Worm (Caenorhabditis elegans) whole organism, L1 larva: ENCODE results near the gene spe-43.

Experiments
- elt-2 ChIP-seq: sonication (generic microtip); optimal IDR thresholded peaks from 2 replicates; lab custom pipeline; 2016; ENCODE audit warnings: missing genetic modification characterization, mild to moderate bottlenecking, inconsistent platforms, missing compliant biosample characterization, missing genetic modification reagents
- mep-1 ChIP-seq: fragments of 150-350 bp; optimal IDR thresholded peaks from 2 replicates; lab custom pipeline; 2014; ENCODE audit warnings: missing biosample characterization, missing genetic modification characterization
- nhr-12 ChIP-seq: sonication (generic microtip); optimal IDR thresholded peaks from 2 replicates; lab custom pipeline; 2017; ENCODE audit warnings: missing biosample characterization, missing genetic modification characterization
- nhr-84 ChIP-seq: sonication (generic microtip); optimal IDR thresholded peaks from 2 replicates; lab custom pipeline; 2017; ENCODE audit warnings: missing biosample characterization, missing genetic modification characterization
- snu-23 ChIP-seq: sonication (generic microtip); optimal IDR thresholded peaks from 2 replicates; lab custom pipeline; 2016; ENCODE audit warnings: missing genetic modification characterization, missing compliant biosample characterization
- ztf-11 ChIP-seq, 2 experiments: sonication (generic microtip); optimal IDR thresholded peaks; 2 replicates each; lab custom pipeline; 2016 to 2017; ENCODE audit warnings: missing genetic modification characterization in 2 of 2, missing biosample characterization in 1 of 2, missing compliant biosample characterization in 1 of 2

DNA sequence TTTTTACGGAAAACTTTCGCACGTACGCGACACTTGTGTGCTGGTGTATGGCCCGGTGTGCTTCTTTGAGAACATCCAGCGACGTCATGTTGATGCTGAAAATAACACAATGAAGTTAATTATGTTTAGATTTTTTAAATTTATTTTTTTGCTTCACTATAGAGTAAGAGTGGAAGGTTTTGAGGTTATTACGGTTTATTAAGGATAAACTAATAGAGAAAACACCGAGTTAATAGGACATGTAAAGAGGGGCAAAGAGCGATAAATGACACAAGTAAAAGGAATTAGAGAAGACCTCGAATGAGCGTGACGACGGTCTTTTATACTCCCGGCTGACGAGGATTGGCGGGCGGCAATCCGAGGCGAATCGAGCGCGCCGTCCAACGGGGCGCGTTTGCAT, 46.8 kb upstream of the spe-43 start, which contains the start of gene F58D2.4:
- no peak for TF ChIP-seq snu-23 (GFP tag; lab: Kevin White, UChicago)
- TF ChIP-seq nhr-84 (tag; lab: Kevin White, UChicago), result no peak
- TF ChIP-seq elt-2 (tag; lab: Kevin White, UChicago), result no peak
- no peak for TF ChIP-seq ztf-11 (tag; optimal IDR thresholded peaks at IDR 0.05; lab: Kevin White, UChicago)
- no peak for TF ChIP-seq mep-1 (tag; lab: Kevin White, UChicago)
- no peak for TF ChIP-seq nhr-12 (tag; lab: Kevin White, UChicago)
